Worm (Caenorhabditis elegans) whole organism, L1 larva: ENCODE measurements around the gene npr-20.

ENCODE experiments used
- F16B12.6 ChIP-seq: fragments of 150-350 bp; optimal IDR thresholded peaks from 2 replicates; lab custom pipeline; 2014; ENCODE audit warnings: missing biosample characterization, missing genetic modification characterization
- ceh-82 ChIP-seq, 3 experiments: fragments of 150-350 bp in 1 of 3; sonication (generic microtip) in 2 of 3; optimal IDR thresholded peaks; 2 replicates each; lab custom pipeline; 2014 to 2017; ENCODE audit warnings: missing biosample characterization in 3 of 3, missing genetic modification characterization in 3 of 3
- lin-15B ChIP-seq: fragments of 150-350 bp; sonication (generic microtip); optimal IDR thresholded peaks from 3 replicates; lab custom pipeline; 2014; ENCODE audit warnings: missing biosample characterization, missing genetic modification characterization
- lin-35 ChIP-seq, 2 experiments: fragments of 150-350 bp; optimal IDR thresholded peaks; 2 replicates each; lab custom pipeline; 2014; ENCODE audit warnings: missing biosample characterization in 2 of 2, missing genetic modification characterization in 2 of 2, missing genetic modification reagents in 2 of 2
- mdl-1 ChIP-seq, 2 experiments: fragments of 150-350 bp; optimal IDR thresholded peaks; 2 replicates each; lab custom pipeline; 2014 to 2017; ENCODE audit warnings: missing biosample characterization in 2 of 2, missing genetic modification characterization in 2 of 2, inconsistent platforms in 1 of 2
- nhr-11 ChIP-seq: fragments of 150-350 bp; optimal IDR thresholded peaks from 2 replicates; lab custom pipeline; 2014; ENCODE audit warnings: missing biosample characterization, missing genetic modification characterization
- nhr-12 ChIP-seq: sonication (generic microtip); optimal IDR thresholded peaks from 2 replicates; lab custom pipeline; 2017; ENCODE audit warnings: missing biosample characterization, missing genetic modification characterization
- nhr-237 ChIP-seq: fragments of 150-350 bp; optimal IDR thresholded peaks from 2 replicates; lab custom pipeline; 2014; ENCODE audit warnings: missing biosample characterization, missing genetic modification characterization
- nhr-28 ChIP-seq: fragments of 150-350 bp; optimal IDR thresholded peaks from 2 replicates; lab custom pipeline; 2014; ENCODE audit warnings: missing biosample characterization, missing genetic modification characterization
- nhr-76 ChIP-seq: sonication (generic microtip); optimal IDR thresholded peaks from 2 replicates; lab custom pipeline; 2017; ENCODE audit warnings: missing biosample characterization, missing genetic modification characterization
- nhr-77 ChIP-seq: fragments of 150-350 bp; optimal IDR thresholded peaks from 2 replicates; lab custom pipeline; 2014; ENCODE audit warnings: missing biosample characterization, missing genetic modification characterization
- nhr-84 ChIP-seq: sonication (generic microtip); optimal IDR thresholded peaks from 2 replicates; lab custom pipeline; 2017; ENCODE audit warnings: missing biosample characterization, missing genetic modification characterization
- skn-1 ChIP-seq: fragments of 150-350 bp; optimal IDR thresholded peaks from 2 replicates; lab custom pipeline; 2014; ENCODE audit warnings: missing biosample characterization, missing genetic modification characterization

ce11 chrII:8813659-8814058 lies 51.3 kb downstream of the npr-20 start:
- TF ChIP-seq nhr-84 (tag; lab: Kevin White, UChicago) = no peak
- peak in 1 of 2 experiments; percentile 70 for TF ChIP-seq lin-35 (GFP tag; optimal IDR thresholded peaks at IDR 0.05; lab: Kevin White, UChicago)
- TF ChIP-seq nhr-28 (tag; lab: Kevin White, UChicago) = no peak
- peak in 1 of 2 experiments; percentile 80 for TF ChIP-seq mdl-1 (tag; optimal IDR thresholded peaks at IDR 0.05; lab: Kevin White, UChicago)
- TF ChIP-seq nhr-11 (tag; lab: Kevin White, UChicago) = no peak
- TF ChIP-seq F16B12.6 (tag; lab: Kevin White, UChicago) = no peak
- no peak for TF ChIP-seq nhr-237 (tag; lab: Kevin White, UChicago)
- TF ChIP-seq skn-1 = no peak
- TF ChIP-seq nhr-12 (tag; lab: Kevin White, UChicago) = no peak
- peak; percentile 10 for TF ChIP-seq nhr-77 (tag; lab: Kevin White, UChicago)
- TF ChIP-seq nhr-76 (tag; lab: Kevin White, UChicago) = no peak
- no peak for TF ChIP-seq lin-15B (tag; lab: Kevin White, UChicago)
- peak in 1 of 3 experiments; percentile 5 for TF ChIP-seq ceh-82 (tag; optimal IDR thresholded peaks at IDR 0.05; lab: Kevin White, UChicago)
